Worm (Caenorhabditis elegans): ENCODE data around the gene H06H21.8.

The H06H21.8 gene

ce11 chrIV:4821054-4821453 lies at the start of gene H06H21.8:
Gene H06H21.8, minus strand, starts transcription at chrIV:4821131.
- TF ChIP-seq hlh-15 (tag; optimal IDR thresholded peaks at IDR 0.05) (no peak), unc-3 (GFP tag; conservative IDR thresholded peaks at IDR 0.05) (no peak), unc-3 (tag; optimal IDR thresholded peaks at IDR 0.05) (no peak), pha-4 (tag; optimal IDR thresholded peaks at IDR 0.05) (no peak), sdc-2 (tag; optimal IDR thresholded peaks at IDR 0.05) (no peak), npax-4 (tag; optimal IDR thresholded peaks at IDR 0.05) (no peak), nhr-232 (tag; optimal IDR thresholded peaks at IDR 0.05) (no peak), unc-42 (tag; optimal IDR thresholded peaks at IDR 0.05) (no peak)

- TF ChIP-seq pha-2 (tag; optimal IDR thresholded peaks at IDR 0.05), result no peak
- no peak for TF ChIP-seq pros-1 (tag; optimal IDR thresholded peaks at IDR 0.05)
These were observed 49.6 kb upstream of the H06H21.8 start, which contains the start of gene str-175 for ce11 chrIV:4870546-4870945. Gene str-175, minus strand, starts transcription at chrIV:4870646.

ce11 chrIV:4867610-4868009 lies 46.7 kb upstream of the H06H21.8 start, which contains the start of gene str-172:
Gene str-172, minus strand, starts transcription at chrIV:4867710.
- no peak for TF ChIP-seq nhr-232 (tag; optimal IDR thresholded peaks at IDR 0.05)
- no peak for TF ChIP-seq pat-9 (tag; optimal IDR thresholded peaks at IDR 0.05)
- no peak for TF ChIP-seq tbx-7 (tag; optimal IDR thresholded peaks at IDR 0.05)
- TF ChIP-seq sox-4 (tag; optimal IDR thresholded peaks at IDR 0.05), result no peak
- no peak for TF ChIP-seq lim-6 (tag; optimal IDR thresholded peaks at IDR 0.05)
- no peak for TF ChIP-seq ceh-14 (tag; optimal IDR thresholded peaks at IDR 0.05)
- TF ChIP-seq sox-2 (GFP tag; IDR thresholded peaks at IDR 0.05), result no peak

- TF ChIP-seq hlh-15 (tag; optimal IDR thresholded peaks at IDR 0.05), result no peak
These were observed 45.7 kb upstream of the H06H21.8 start for ce11 chrIV:4866599-4866998.

- no peak for TF ChIP-seq lin-11 (tag; optimal IDR thresholded peaks at IDR 0.05)
- TF ChIP-seq npax-4 (tag; optimal IDR thresholded peaks at IDR 0.05), result no peak
- no peak for TF ChIP-seq ceh-9 (tag; optimal IDR thresholded peaks at IDR 0.05)
- TF ChIP-seq tbx-7 (tag; optimal IDR thresholded peaks at IDR 0.05), result no peak
- no peak for TF ChIP-seq pha-2 (tag; optimal IDR thresholded peaks at IDR 0.05)
- no peak for TF ChIP-seq fkh-6 (tag; optimal IDR thresholded peaks at IDR 0.05)
- TF ChIP-seq nfya-1 (tag; optimal IDR thresholded peaks at IDR 0.05), result no peak
These were observed 43.6 kb upstream of the H06H21.8 start for ce11 chrIV:4864524-4864923.

ce11 chrIV:4861449-4861848 lies 40.5 kb upstream of the H06H21.8 start, which contains the start of the genes Y17G9A.4 and str-173:
Gene Y17G9A.4, minus strand, starts transcription at chrIV:4861549.
Gene str-173, plus strand, starts transcription at chrIV:4861773.
- no peak for TF ChIP-seq ceh-30 (tag; optimal IDR thresholded peaks at IDR 0.05)
- TF ChIP-seq npax-4 (tag; optimal IDR thresholded peaks at IDR 0.05), result no peak
- no peak for TF ChIP-seq sox-2 (GFP tag; IDR thresholded peaks at IDR 0.05)
- no peak for TF ChIP-seq pha-4 (tag; optimal IDR thresholded peaks at IDR 0.05)
- no peak for TF ChIP-seq ama-1 (optimal IDR thresholded peaks at IDR 0.05)
- no peak for TF ChIP-seq Y22D7AL.16 (tag; optimal IDR thresholded peaks at IDR 0.05)
- TF ChIP-seq ceh-19 (GFP tag; optimal IDR thresholded peaks at IDR 0.05), result no peak
- no peak for TF ChIP-seq nhr-232 (tag; optimal IDR thresholded peaks at IDR 0.05)
- TF ChIP-seq dve-1 (tag; optimal IDR thresholded peaks at IDR 0.05), result no peak
- no peak for TF ChIP-seq fkh-6 (tag; optimal IDR thresholded peaks at IDR 0.05)
- TF ChIP-seq pat-9 (tag; optimal IDR thresholded peaks at IDR 0.05), result no peak
- no peak for TF ChIP-seq mec-3 (tag; optimal IDR thresholded peaks at IDR 0.05; ENCODE audit: borderline replicate concordance)
- no peak for TF ChIP-seq C38D4.7 (GFP tag; optimal IDR thresholded peaks at IDR 0.05)

- TF ChIP-seq npax-4 (tag; optimal IDR thresholded peaks at IDR 0.05) (no peak), pha-2 (tag; optimal IDR thresholded peaks at IDR 0.05) (no peak), ceh-19 (GFP tag; optimal IDR thresholded peaks at IDR 0.05) (no peak), pax-1 (tag; optimal IDR thresholded peaks at IDR 0.05) (no peak), pag-3 (tag; optimal IDR thresholded peaks at IDR 0.05; ENCODE audit: borderline replicate concordance) (no peak), ceh-14 (tag; optimal IDR thresholded peaks at IDR 0.05) (no peak), nfya-1 (tag; optimal IDR thresholded peaks at IDR 0.05) (no peak), F13H6.1 (tag; optimal IDR thresholded peaks at IDR 0.05) (no peak), unc-55 (GFP tag; optimal IDR thresholded peaks at IDR 0.05) (no peak), che-1 (tag; optimal IDR thresholded peaks at IDR 0.05) (no peak), C08G9.2 (tag; optimal IDR thresholded peaks at IDR 0.05) (no peak), ref-2 (tag; optimal IDR thresholded peaks at IDR 0.05) (no peak), pqm-1 (tag; optimal IDR thresholded peaks at IDR 0.05) (no peak), ztf-16 (tag; optimal IDR thresholded peaks at IDR 0.05) (no peak), hlh-6 (tag; optimal IDR thresholded peaks at IDR 0.05) (no peak)
These were observed 37.6 kb upstream of the H06H21.8 start, which contains the start of gene Y17G9A.3 for ce11 chrIV:4858573-4858972. Gene Y17G9A.3, minus strand, starts transcription at chrIV:4858673.

Measured in whole organism, late embryonic.